Worm (Caenorhabditis elegans): ENCODE measurements around the gene idpc-7.
A peak's percentile ranks its signal among the peaks of the same experiment; 100 is the strongest.

DNA sequence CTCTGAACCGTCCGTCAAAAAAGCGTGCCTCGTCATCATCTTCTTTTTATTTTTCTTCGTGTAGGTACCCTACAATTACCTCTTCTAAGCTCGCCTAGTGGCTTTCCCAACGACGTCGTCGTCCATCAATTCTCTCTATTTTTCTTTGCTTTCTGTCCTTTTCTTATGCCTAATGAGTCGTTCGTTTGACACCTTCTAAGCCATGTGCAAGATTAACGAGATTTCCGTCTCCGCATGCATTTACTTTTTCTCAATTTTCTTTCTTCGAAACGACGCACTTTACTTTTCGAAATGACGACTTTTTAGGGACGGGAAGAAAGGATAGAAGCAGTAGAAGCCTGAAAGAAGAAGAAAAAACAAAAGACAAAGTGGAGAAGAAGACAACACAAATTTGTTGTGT lies 47.6 kb upstream of the idpc-7 start, which contains the start of gene ZK287.1:
- TF ChIP-seq fkh-10 (GFP tag; optimal IDR thresholded peaks at IDR 0.05) (peak; percentile 3), ceh-19 (GFP tag; optimal IDR thresholded peaks at IDR 0.05) (no peak), dve-1 (tag; optimal IDR thresholded peaks at IDR 0.05) (no peak), elt-2 (tag; optimal IDR thresholded peaks at IDR 0.05) (no peak), ceh-48 (tag; optimal IDR thresholded peaks at IDR 0.05) (no peak), dmd-4 (tag; optimal IDR thresholded peaks at IDR 0.05; ENCODE audit: borderline replicate concordance) (no peak)
